Fruit fly (Drosophila melanogaster): Measurements from ENCODE around the gene serp.

DNA sequence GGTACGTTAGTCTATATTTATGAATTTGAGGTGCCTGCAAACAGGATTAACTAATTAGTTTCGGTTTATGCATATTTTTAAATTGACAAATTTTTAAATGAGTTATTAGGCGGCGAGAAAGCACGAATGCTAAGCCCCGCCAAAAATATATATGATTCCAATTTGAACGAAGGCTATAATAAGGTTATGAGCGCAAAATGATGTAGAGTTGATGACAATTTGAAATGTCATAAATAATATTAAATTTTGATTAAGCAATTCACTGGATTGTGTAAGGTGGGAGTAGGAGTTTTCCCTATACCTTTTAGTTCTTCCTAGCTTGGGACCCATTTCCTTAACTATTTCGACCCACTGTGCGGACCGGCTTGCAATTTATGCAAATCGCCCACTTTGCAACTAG, 8.2 kb downstream of the serp start:
- TF ChIP-seq insv (optimal IDR thresholded peaks at IDR 0.05) (no peak), Sin3A (optimal IDR thresholded peaks at IDR 0.05) (no peak)
